Fruit fly (Drosophila melanogaster) whole organism, pupa: ENCODE results near the gene CG32267.

Experiments
- CG10348 ChIP-seq: fragments of 200-800 bp; sonication (Bioruptor generic); IDR thresholded peaks from 2 replicates; pipeline ENCODE4 v1.3.6; 2022; ENCODE audit warnings: missing biosample characterization, missing genetic modification characterization
- CG12605 ChIP-seq: fragments of 200-800 bp; sonication (Bioruptor generic); IDR thresholded peaks from 2 replicates; pipeline ENCODE4 v1.3.6; 2022; ENCODE audit warnings: missing biosample characterization, missing genetic modification characterization
- CG13204 ChIP-seq: fragments of 200-800 bp; sonication (Bioruptor generic); optimal IDR thresholded peaks from 2 replicates; lab custom pipeline; 2018; ENCODE audit warnings: missing biosample characterization, mild to moderate bottlenecking, missing genetic modification characterization, moderate library complexity
- CG14655 ChIP-seq: fragments of 200-800 bp; sonication (Bioruptor generic); optimal IDR thresholded peaks from 3 replicates; lab custom pipeline; 2017; ENCODE audit warnings: mild to moderate bottlenecking, missing biosample characterization, missing genetic modification reagents, missing genetic modification characterization
- CG15710 ChIP-seq: fragments of 200-800 bp; sonication (Bioruptor generic); optimal IDR thresholded peaks from 2 replicates; lab custom pipeline; 2018; ENCODE audit warnings: missing biosample characterization, mild to moderate bottlenecking, missing genetic modification characterization, moderate library complexity
- CG17806 ChIP-seq: fragments of 200-800 bp; sonication (Bioruptor generic); optimal IDR thresholded peaks from 2 replicates; lab custom pipeline; 2018; ENCODE audit warnings: missing biosample characterization, mild to moderate bottlenecking, missing genetic modification characterization, moderate library complexity
- CG32121 ChIP-seq: fragments of 200-800 bp; sonication (Bioruptor generic); IDR thresholded peaks from 2 replicates; pipeline ENCODE4 v1.3.6; 2022; ENCODE audit warnings: missing biosample characterization, missing genetic modification characterization
- CG34367 ChIP-seq: fragments of 200-800 bp; sonication (Bioruptor generic); optimal IDR thresholded peaks from 2 replicates; lab custom pipeline; 2018; ENCODE audit warnings: missing biosample characterization, mild to moderate bottlenecking, missing genetic modification characterization
- CG4496 ChIP-seq: fragments of 200-800 bp; sonication (Bioruptor generic); IDR thresholded peaks from 3 replicates; pipeline ENCODE4 v1.3.6; 2022; ENCODE audit warnings: missing biosample characterization, missing genetic modification characterization
- CG8159 ChIP-seq: fragments of 200-800 bp; sonication (Bioruptor generic); optimal IDR thresholded peaks from 3 replicates; lab custom pipeline; 2018; ENCODE audit warnings: missing biosample characterization, mild to moderate bottlenecking, missing genetic modification characterization, moderate library complexity
- CG8301 ChIP-seq: fragments of 200-800 bp; sonication (Bioruptor generic); optimal IDR thresholded peaks from 2 replicates; lab custom pipeline; 2018; ENCODE audit warnings: missing biosample characterization, mild to moderate bottlenecking, missing genetic modification characterization
- CG9948 ChIP-seq: fragments of 200-800 bp; sonication (Bioruptor generic); optimal IDR thresholded peaks from 2 replicates; lab custom pipeline; 2018; ENCODE audit warnings: missing biosample characterization, mild to moderate bottlenecking, missing genetic modification characterization, moderate library complexity
- D1 ChIP-seq: fragments of 200-800 bp; sonication (Bioruptor generic); optimal IDR thresholded peaks from 2 replicates; lab custom pipeline; 2018; ENCODE audit warnings: missing biosample characterization, mild to moderate bottlenecking, missing genetic modification characterization, moderate library complexity
- EcR ChIP-seq: fragments of 200-800 bp; sonication (Bioruptor generic); optimal IDR thresholded peaks from 3 replicates; lab custom pipeline; 2019; ENCODE audit warnings: missing biosample characterization, missing genetic modification characterization, mild to moderate bottlenecking, moderate library complexity, missing genetic modification reagents
- Ets98B ChIP-seq: fragments of 200-800 bp; sonication (Bioruptor generic); IDR thresholded peaks from 2 replicates; pipeline ENCODE4 v1.3.6; 2022; ENCODE audit warnings: missing biosample characterization, missing genetic modification characterization
- Pif1A ChIP-seq: fragments of 200-800 bp; sonication (Bioruptor generic); optimal IDR thresholded peaks from 3 replicates; lab custom pipeline; 2016; ENCODE audit warnings: missing biosample characterization, missing genetic modification characterization
- Pif1B ChIP-seq: fragments of 200-800 bp; sonication (Bioruptor generic); optimal IDR thresholded peaks from 3 replicates; lab custom pipeline; 2016; ENCODE audit warnings: missing biosample characterization, missing genetic modification characterization
- Snoo ChIP-seq: fragments of 200-800 bp; sonication (Bioruptor generic); optimal IDR thresholded peaks from 3 replicates; lab custom pipeline; 2017; ENCODE audit warnings: missing biosample characterization, mild to moderate bottlenecking, missing genetic modification characterization, inconsistent platforms
- fd96Ca ChIP-seq: fragments of 200-800 bp; sonication (Bioruptor generic); IDR thresholded peaks from 3 replicates; pipeline ENCODE4 v1.3.6; 2022; ENCODE audit warnings: missing biosample characterization, missing genetic modification characterization
- gl ChIP-seq: fragments of 200-800 bp; sonication (Bioruptor generic); optimal IDR thresholded peaks from 2 replicates; lab custom pipeline; 2018; ENCODE audit warnings: missing biosample characterization, mild to moderate bottlenecking, missing genetic modification characterization
- rn ChIP-seq: fragments of 200-800 bp; sonication (Bioruptor generic); IDR thresholded peaks from 2 replicates; pipeline ENCODE4 v1.3.6; 2022; ENCODE audit warnings: missing biosample characterization, missing genetic modification characterization

Gene CG32267

dm6 chr3L:3514020-3514419 is 42.1 kb upstream of the CG32267 start:
- TF ChIP-seq Pif1A (GFP tag; lab: Kevin White, UChicago) = peak; percentile 51
- 0 out of 3 replicates have a peak, but pooled peaks have one; percentile 28 for TF ChIP-seq CG4496
- TF ChIP-seq CG15710 (tag; lab: Kevin White, UChicago) = peak; percentile 69
- TF ChIP-seq Snoo = peak; percentile 79
- TF ChIP-seq CG9948 = peak; percentile 76
- TF ChIP-seq CG8301 = peak; percentile 28
- peak; percentile 4 for TF ChIP-seq CG13204 (GFP tag; lab: Kevin White, UChicago)
- TF ChIP-seq CG12605 (GFP tag; lab: Robert Waterston, UW) = no peak
- TF ChIP-seq gl = peak; percentile 44
- no peak for TF ChIP-seq CG32121 (GFP tag; lab: Robert Waterston, UW)
- peak; percentile 50 for TF ChIP-seq D1 (tag; lab: Kevin White, UChicago)
- TF ChIP-seq fd96Ca (GFP tag; lab: Robert Waterston, UW) = no peak
- peak; percentile 51 for TF ChIP-seq CG14655 (GFP tag; lab: Kevin White, UChicago)
- peak; percentile 74 for TF ChIP-seq CG8159
- TF ChIP-seq Ets98B (GFP tag; lab: Robert Waterston, UW) = no peak
- TF ChIP-seq CG34367 (tag; lab: Kevin White, UChicago) = peak; percentile 65
- peak; percentile 44 for TF ChIP-seq Pif1B (GFP tag; lab: Kevin White, UChicago)
- TF ChIP-seq CG10348 (GFP tag; lab: Robert Waterston, UW) = no peak
- no peak for TF ChIP-seq rn (GFP tag; lab: Robert Waterston, UW)
- TF ChIP-seq CG17806 = peak; percentile 74
- TF ChIP-seq EcR = peak; percentile 85
- TF ChIP-seq, all 21 proteins: peak for 15

DNA sequence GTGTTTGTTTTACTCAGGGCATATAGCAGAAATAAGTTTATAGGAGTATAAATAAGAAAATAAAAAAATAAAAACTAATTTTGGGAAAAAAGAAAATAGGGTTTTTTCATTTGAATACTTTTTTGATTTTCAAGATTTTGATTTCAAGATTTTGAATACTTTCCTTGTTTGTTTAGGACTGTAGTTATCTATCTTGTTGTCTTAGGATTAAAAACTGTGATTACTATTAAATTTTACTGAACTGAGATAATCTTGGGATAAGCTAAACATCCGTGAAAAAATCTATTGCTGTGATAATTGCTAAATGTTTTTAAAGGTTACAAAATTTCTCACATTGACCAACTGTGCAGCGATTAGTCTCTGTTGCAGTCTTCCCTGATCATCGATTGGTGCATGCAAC is 41.1 kb upstream of the CG32267 start:
- TF ChIP-seq CG13204 (GFP tag; lab: Kevin White, UChicago) (no peak), CG14655 (GFP tag; lab: Kevin White, UChicago) (peak; percentile 82), Ets98B (GFP tag; lab: Robert Waterston, UW) (no peak), Pif1A (GFP tag; lab: Kevin White, UChicago) (peak; percentile 33), CG9948 (peak; percentile 90), Pif1B (GFP tag; lab: Kevin White, UChicago) (peak; percentile 19), CG4496 (no peak), CG15710 (tag; lab: Kevin White, UChicago) (peak; percentile 32), CG32121 (GFP tag; lab: Robert Waterston, UW) (no peak), CG10348 (GFP tag; lab: Robert Waterston, UW) (no peak), D1 (tag; lab: Kevin White, UChicago) (peak; percentile 28), CG12605 (GFP tag; lab: Robert Waterston, UW) (0 out of 2 replicates have a peak, but pooled peaks have one; percentile 9), CG34367 (tag; lab: Kevin White, UChicago) (peak; percentile 72), fd96Ca (GFP tag; lab: Robert Waterston, UW) (no peak), gl (no peak), CG8159 (peak; percentile 61), EcR (no peak), rn (GFP tag; lab: Robert Waterston, UW) (no peak), CG17806 (peak; percentile 76), CG8301 (peak; percentile 48), Snoo (no peak)

dm6 chr3L:3512567-3512966 is 40.7 kb upstream of the CG32267 start, which contains the start of gene ImpE2:
TSS of gene ImpE2 (minus strand) at chr3L:3512681.
- TF ChIP-seq CG10348 (GFP tag; lab: Robert Waterston, UW) (no peak), CG8159 (no peak), CG14655 (GFP tag; lab: Kevin White, UChicago) (no peak), Pif1A (GFP tag; lab: Kevin White, UChicago) (no peak), gl (no peak), D1 (tag; lab: Kevin White, UChicago) (no peak), CG34367 (tag; lab: Kevin White, UChicago) (no peak), EcR (peak; percentile 73)

DNA sequence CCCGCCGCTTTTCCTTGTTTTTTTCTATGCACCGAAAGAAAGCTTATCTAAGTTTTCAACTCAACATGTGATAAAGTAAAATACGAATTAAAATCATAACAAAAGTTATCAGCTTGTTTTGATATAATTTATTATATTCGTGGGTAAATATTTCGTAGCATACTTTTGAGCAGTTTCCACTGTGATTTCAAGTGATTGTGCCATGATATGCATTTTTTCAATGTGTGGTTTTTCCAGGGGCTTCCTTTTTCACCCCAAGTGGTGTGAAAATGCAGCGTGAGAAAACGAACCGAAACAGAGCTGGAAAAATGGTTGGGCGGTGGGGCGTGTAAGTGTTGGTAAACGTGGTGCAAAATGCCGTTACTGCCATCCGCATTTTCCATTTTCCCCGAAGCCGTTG is 31.3 kb upstream of the CG32267 start:
- TF ChIP-seq CG8301 = no peak
- peak; percentile 25 for TF ChIP-seq CG14655 (GFP tag; lab: Kevin White, UChicago)
- TF ChIP-seq Pif1B (GFP tag; lab: Kevin White, UChicago) = no peak
- no peak for TF ChIP-seq rn (GFP tag; lab: Robert Waterston, UW)
- TF ChIP-seq Ets98B (GFP tag; lab: Robert Waterston, UW) = no peak
- TF ChIP-seq gl = no peak
- TF ChIP-seq CG4496 = no peak
- no peak for TF ChIP-seq EcR
- TF ChIP-seq, all 21 proteins: peak for 1

DNA sequence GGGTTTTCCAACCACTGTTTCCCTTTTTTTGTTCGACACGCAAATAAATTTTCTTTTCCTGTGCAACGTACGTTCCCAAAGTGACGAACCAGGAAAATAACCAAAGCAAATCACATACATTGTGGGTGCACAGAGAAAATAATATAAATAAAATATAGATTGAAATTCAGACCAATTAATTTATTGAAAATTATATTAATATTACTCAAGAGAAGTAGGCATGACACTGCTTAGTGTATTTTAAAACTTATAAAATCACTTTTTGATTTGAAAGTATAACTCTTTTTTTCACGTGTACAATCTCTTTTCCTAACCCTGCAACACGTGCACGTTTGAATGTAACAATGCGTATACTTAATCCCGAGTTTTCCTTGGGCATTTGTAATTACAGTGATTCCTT is 24.7 kb upstream of the CG32267 start:
- 0 out of 3 replicates have a peak, but pooled peaks have one; percentile 25 for TF ChIP-seq CG4496
- no peak for TF ChIP-seq gl
- peak; percentile 35 for TF ChIP-seq CG14655 (GFP tag; lab: Kevin White, UChicago)
- TF ChIP-seq CG8159 = peak; percentile 8
- TF ChIP-seq fd96Ca (GFP tag; lab: Robert Waterston, UW) = no peak
- peak; percentile 21 for TF ChIP-seq CG15710 (tag; lab: Kevin White, UChicago)
- no peak for TF ChIP-seq CG32121 (GFP tag; lab: Robert Waterston, UW)
- TF ChIP-seq CG8301 = peak; percentile 5
- TF ChIP-seq, all 21 proteins: peak for 5

DNA sequence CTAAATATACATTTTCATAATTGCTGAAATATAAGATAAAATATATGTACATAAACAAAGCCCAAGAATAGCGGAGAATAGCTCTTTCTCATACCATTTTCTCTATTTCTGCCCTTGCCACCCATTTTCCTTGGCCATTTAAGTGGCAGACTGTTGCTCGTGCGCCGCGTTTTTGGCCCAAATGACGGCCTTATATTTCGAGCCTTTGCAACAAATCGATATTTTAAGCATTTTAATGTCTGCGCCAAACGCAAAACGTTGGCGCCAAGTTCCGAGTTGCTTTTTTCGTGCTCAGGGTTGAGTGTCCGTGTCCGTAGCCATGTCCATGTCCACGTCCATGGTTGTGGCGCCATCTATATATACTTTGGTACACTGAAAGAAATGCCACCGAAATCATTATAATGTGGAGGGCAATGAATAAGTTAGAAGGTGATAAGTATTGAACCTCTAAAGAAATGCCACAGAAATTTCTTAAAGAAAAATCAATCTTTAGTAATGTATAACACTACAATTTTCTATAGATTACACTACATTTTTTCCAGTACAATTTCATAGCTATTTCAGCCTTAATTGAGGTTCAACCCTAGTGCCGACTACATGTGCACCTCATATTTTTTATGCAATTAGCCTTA is 20.3 kb upstream of the CG32267 start:
- TF ChIP-seq D1 (tag; lab: Kevin White, UChicago) = no peak
- TF ChIP-seq Pif1B (GFP tag; lab: Kevin White, UChicago) = no peak
- TF ChIP-seq CG17806 = no peak
- no peak for TF ChIP-seq CG15710 (tag; lab: Kevin White, UChicago)
- no peak for TF ChIP-seq gl
- TF ChIP-seq CG14655 (GFP tag; lab: Kevin White, UChicago) = no peak
- TF ChIP-seq fd96Ca (GFP tag; lab: Robert Waterston, UW) = no peak
- no peak for TF ChIP-seq EcR
- TF ChIP-seq Snoo = no peak
- no peak for TF ChIP-seq CG4496
- TF ChIP-seq CG8159 = no peak
- TF ChIP-seq rn (GFP tag; lab: Robert Waterston, UW) = no peak
- no peak for TF ChIP-seq Ets98B (GFP tag; lab: Robert Waterston, UW)
- TF ChIP-seq CG9948 = no peak
- no peak for TF ChIP-seq CG10348 (GFP tag; lab: Robert Waterston, UW)
- no peak for TF ChIP-seq CG13204 (GFP tag; lab: Kevin White, UChicago)
- TF ChIP-seq CG8301 = no peak
- TF ChIP-seq CG34367 (tag; lab: Kevin White, UChicago) = no peak
- TF ChIP-seq, all 21 proteins: peak for 0
